Worm (Caenorhabditis elegans): Measurements from ENCODE around the gene ZC449.5.

- TF ChIP-seq lsy-12 (tag; optimal IDR thresholded peaks at IDR 0.05), result no peak
- TF ChIP-seq ama-1 (optimal IDR thresholded peaks at IDR 0.05), result no peak
- no peak for TF ChIP-seq unc-62 (GFP tag; optimal IDR thresholded peaks at IDR 0.05)
- TF ChIP-seq R02D3.7 (tag; optimal IDR thresholded peaks at IDR 0.05), result no peak
- no peak for TF ChIP-seq pha-4 (tag; optimal IDR thresholded peaks at IDR 0.05)
- TF ChIP-seq egl-27 (tag; optimal IDR thresholded peaks at IDR 0.05), result no peak
Observed at ce11 chrX:5079297-5079696, 41.7 kb upstream of the ZC449.5 start.

All from whole organism, L3 larva.